Worm (Caenorhabditis elegans): ENCODE measurements around the gene cest-6.

Gene cest-6

ce11 chrIV:6904606-6905005, 23.7 kb downstream of the cest-6 start:
- TF ChIP-seq W03F9.2 (tag; optimal IDR thresholded peaks at IDR 0.05) (no peak), dao-5 (tag; optimal IDR thresholded peaks at IDR 0.05) (no peak), him-1 (tag; optimal IDR thresholded peaks at IDR 0.05) (no peak)

ce11 chrIV:6903575-6903974, 24.7 kb downstream of the cest-6 start, which contains the start of gene T22D1.5:
Gene T22D1.5, plus strand, starts transcription at chrIV:6903950.
- TF ChIP-seq him-1 (tag; optimal IDR thresholded peaks at IDR 0.05) (no peak), W03F9.2 (tag; optimal IDR thresholded peaks at IDR 0.05) (no peak), dao-5 (tag; optimal IDR thresholded peaks at IDR 0.05) (no peak)

ce11 chrIV:6887601-6888099, 40.7 kb downstream of the cest-6 start, which contains the start of the genes T05A12.3 and T05A12.4:
Gene T05A12.3, minus strand, starts transcription at chrIV:6887651.
Gene T05A12.4, plus strand, starts transcription at chrIV:6887948.
- TF ChIP-seq W03F9.2 (tag; optimal IDR thresholded peaks at IDR 0.05) (no peak), dao-5 (tag; optimal IDR thresholded peaks at IDR 0.05) (no peak), him-1 (tag; optimal IDR thresholded peaks at IDR 0.05) (no peak)

ce11 chrIV:6883342-6883741, 45.0 kb downstream of the cest-6 start, which contains the start of gene tre-2:
Gene tre-2, minus strand, starts transcription at chrIV:6883442.
- TF ChIP-seq him-1 (tag; optimal IDR thresholded peaks at IDR 0.05) (no peak), dao-5 (tag; optimal IDR thresholded peaks at IDR 0.05) (no peak), W03F9.2 (tag; optimal IDR thresholded peaks at IDR 0.05) (no peak)

ce11 chrIV:6881183-6881582, 47.1 kb downstream of the cest-6 start:
- TF ChIP-seq dao-5 (tag; optimal IDR thresholded peaks at IDR 0.05) (no peak), him-1 (tag; optimal IDR thresholded peaks at IDR 0.05) (peak; percentile 13), W03F9.2 (tag; optimal IDR thresholded peaks at IDR 0.05) (no peak)

- TF ChIP-seq W03F9.2 (tag; optimal IDR thresholded peaks at IDR 0.05), result peak; percentile 23
- TF ChIP-seq him-1 (tag; optimal IDR thresholded peaks at IDR 0.05), result no peak
- no peak for TF ChIP-seq dao-5 (tag; optimal IDR thresholded peaks at IDR 0.05)
Observed at ce11 chrIV:6880415-6880814, 47.9 kb downstream of the cest-6 start.

ce11 chrIV:6879666-6880210, 48.6 kb downstream of the cest-6 start:
- TF ChIP-seq W03F9.2 (tag; optimal IDR thresholded peaks at IDR 0.05) (no peak), dao-5 (tag; optimal IDR thresholded peaks at IDR 0.05) (no peak), him-1 (tag; optimal IDR thresholded peaks at IDR 0.05) (no peak)

- TF ChIP-seq dao-5 (tag; optimal IDR thresholded peaks at IDR 0.05) (no peak), him-1 (tag; optimal IDR thresholded peaks at IDR 0.05) (peak; percentile 70), W03F9.2 (tag; optimal IDR thresholded peaks at IDR 0.05) (no peak)
Observed at ce11 chrIV:6878912-6879554, 49.3 kb downstream of the cest-6 start.
